Fruit fly (Drosophila melanogaster) whole organism, prepupa: Measurements from ENCODE around the gene CG33664.

Experiments used
- Blimp-1 ChIP-seq: fragments of 200-800 bp; sonication (Bioruptor generic); optimal IDR thresholded peaks from 3 replicates; lab custom pipeline; 2017; ENCODE audit warnings: missing biosample characterization, missing genetic modification characterization, mild to moderate bottlenecking, moderate library complexity, missing genetic modification reagents
- CG10631 ChIP-seq: fragments of 200-800 bp; sonication (Bioruptor generic); optimal IDR thresholded peaks from 2 replicates; lab custom pipeline; 2016; ENCODE audit warnings: missing biosample characterization, missing genetic modification characterization
- CG10669 ChIP-seq: fragments of 200-800 bp; sonication (Bioruptor generic); optimal IDR thresholded peaks from 3 replicates; lab custom pipeline; 2018; ENCODE audit warnings: missing biosample characterization, mild to moderate bottlenecking, missing genetic modification characterization, moderate library complexity
- CG11294 ChIP-seq: fragments of 200-800 bp; sonication (Bioruptor generic); IDR thresholded peaks from 2 replicates; pipeline ENCODE4 v1.3.6; 2022; ENCODE audit warnings: missing biosample characterization, missing genetic modification characterization
- CG11762 ChIP-seq: fragments of 200-800 bp; sonication (Bioruptor generic); optimal IDR thresholded peaks from 3 replicates; lab custom pipeline; 2016; ENCODE audit warnings: missing biosample characterization, missing genetic modification characterization; ENCODE audit not compliant: insufficient read depth
- CG11902 ChIP-seq: fragments of 200-800 bp; sonication (Bioruptor generic); optimal IDR thresholded peaks from 3 replicates; lab custom pipeline; 2016; ENCODE audit warnings: missing biosample characterization, missing genetic modification characterization
- CG15336 ChIP-seq: fragments of 200-800 bp; sonication (Bioruptor generic); IDR thresholded peaks from 2 replicates; pipeline ENCODE4 v1.3.6; 2022; ENCODE audit warnings: missing biosample characterization, missing genetic modification characterization
- CG16779 ChIP-seq: fragments of 200-800 bp; sonication (Bioruptor generic); optimal IDR thresholded peaks from 3 replicates; lab custom pipeline; 2017; ENCODE audit warnings: missing biosample characterization, mild to moderate bottlenecking, missing genetic modification characterization
- CG32006 ChIP-seq: fragments of 200-800 bp; sonication (Bioruptor generic); optimal IDR thresholded peaks from 3 replicates; lab custom pipeline; 2017; ENCODE audit warnings: missing biosample characterization, mild to moderate bottlenecking, missing genetic modification characterization
- CG34406 ChIP-seq: fragments of 200-800 bp; sonication (Bioruptor generic); optimal IDR thresholded peaks from 3 replicates; lab custom pipeline; 2016; ENCODE audit warnings: missing biosample characterization, missing genetic modification characterization
- CG3919 ChIP-seq: fragments of 200-800 bp; sonication (Bioruptor generic); optimal IDR thresholded peaks from 3 replicates; lab custom pipeline; 2016; ENCODE audit warnings: missing biosample characterization, missing genetic modification characterization
- CG4318 ChIP-seq: fragments of 200-800 bp; sonication (Bioruptor generic); optimal IDR thresholded peaks from 3 replicates; lab custom pipeline; 2017; ENCODE audit warnings: missing biosample characterization, mild to moderate bottlenecking, missing genetic modification characterization
- CG6276 ChIP-seq: fragments of 200-800 bp; sonication (Bioruptor generic); optimal IDR thresholded peaks from 2 replicates; lab custom pipeline; 2017; ENCODE audit warnings: missing biosample characterization, mild to moderate bottlenecking, missing genetic modification characterization
- CG6792 ChIP-seq: fragments of 200-800 bp; sonication (Bioruptor generic); optimal IDR thresholded peaks from 3 replicates; lab custom pipeline; 2016; ENCODE audit warnings: missing biosample characterization, missing genetic modification characterization
- CG6808 ChIP-seq: fragments of 200-800 bp; sonication (Bioruptor generic); optimal IDR thresholded peaks from 3 replicates; lab custom pipeline; 2017; ENCODE audit warnings: missing biosample characterization, missing genetic modification characterization, mild to moderate bottlenecking, moderate library complexity, missing genetic modification reagents
- CG6854 ChIP-seq: fragments of 200-800 bp; sonication (Bioruptor generic); optimal IDR thresholded peaks from 2 replicates; lab custom pipeline; 2017; ENCODE audit warnings: missing biosample characterization, mild to moderate bottlenecking, missing genetic modification characterization
- CG7368 ChIP-seq: fragments of 200-800 bp; sonication (Bioruptor generic); optimal IDR thresholded peaks from 3 replicates; lab custom pipeline; 2016; ENCODE audit warnings: missing biosample characterization, missing genetic modification characterization
- CG8119 ChIP-seq: fragments of 200-800 bp; sonication (Bioruptor generic); IDR thresholded peaks from 3 replicates; pipeline ENCODE4 v1.3.6; 2022; ENCODE audit warnings: missing biosample characterization, missing genetic modification characterization
- CG8319 ChIP-seq: fragments of 200-800 bp; sonication (Bioruptor generic); optimal IDR thresholded peaks from 3 replicates; lab custom pipeline; 2016; ENCODE audit warnings: missing biosample characterization, missing genetic modification characterization
- CG8632 ChIP-seq: fragments of 200-800 bp; sonication (Bioruptor generic); optimal IDR thresholded peaks from 3 replicates; lab custom pipeline; 2016; ENCODE audit warnings: missing biosample characterization, missing genetic modification characterization
- CG9139 ChIP-seq: fragments of 200-800 bp; sonication (Bioruptor generic); optimal IDR thresholded peaks from 3 replicates; lab custom pipeline; 2017; ENCODE audit warnings: missing biosample characterization, mild to moderate bottlenecking, missing genetic modification characterization
- Eip75B ChIP-seq: fragments of 200-800 bp; sonication (Bioruptor generic); optimal IDR thresholded peaks from 3 replicates; lab custom pipeline; 2016; ENCODE audit warnings: missing biosample characterization, missing genetic modification characterization
- Eip78C ChIP-seq: fragments of 200-800 bp; sonication (Bioruptor generic); peaks from one replicate; lab custom pipeline; 2016; ENCODE audit warnings: missing biosample characterization, missing genetic modification characterization
- Ets96B ChIP-seq: fragments of 200-800 bp; optimal IDR thresholded peaks from 2 replicates; lab custom pipeline; 2019; ENCODE audit warnings: missing biosample characterization, mild to moderate bottlenecking, missing genetic modification characterization, moderate library complexity
- Gug ChIP-seq: fragments of 200-800 bp; sonication (Bioruptor generic); IDR thresholded peaks from 2 replicates; pipeline ENCODE4 v1.3.6; 2022; ENCODE audit warnings: missing biosample characterization, missing genetic modification characterization
- Hr39 ChIP-seq: fragments of 200-800 bp; sonication (Bioruptor generic); optimal IDR thresholded peaks from 2 replicates; lab custom pipeline; 2016; ENCODE audit warnings: missing biosample characterization, missing genetic modification characterization
- Lpt ChIP-seq: fragments of 200-800 bp; sonication (Bioruptor generic); optimal IDR thresholded peaks from 3 replicates; lab custom pipeline; 2016; ENCODE audit warnings: missing biosample characterization, missing genetic modification characterization
- Met ChIP-seq: fragments of 200-800 bp; sonication (Bioruptor generic); optimal IDR thresholded peaks from 3 replicates; lab custom pipeline; 2016; ENCODE audit warnings: missing biosample characterization, missing genetic modification characterization
- OdsH ChIP-seq: fragments of 200-800 bp; sonication (Bioruptor generic); optimal IDR thresholded peaks from 3 replicates; lab custom pipeline; 2016; ENCODE audit warnings: missing biosample characterization, missing genetic modification characterization
- Smox ChIP-seq: fragments of 200-800 bp; sonication (Bioruptor generic); optimal IDR thresholded peaks from 3 replicates; lab custom pipeline; 2016; ENCODE audit warnings: missing biosample characterization, missing genetic modification characterization
- Sox102F ChIP-seq: fragments of 200-800 bp; sonication (Bioruptor generic); optimal IDR thresholded peaks from 2 replicates; lab custom pipeline; 2016; ENCODE audit warnings: missing biosample characterization, mild to moderate bottlenecking, missing genetic modification characterization
- Sox14 ChIP-seq: fragments of 200-800 bp; sonication (Bioruptor generic); optimal IDR thresholded peaks from 3 replicates; lab custom pipeline; 2016; ENCODE audit warnings: missing biosample characterization, missing genetic modification characterization
- achi ChIP-seq: fragments of 200-800 bp; sonication (Bioruptor generic); optimal IDR thresholded peaks from 3 replicates; lab custom pipeline; 2016; ENCODE audit warnings: missing biosample characterization, missing genetic modification characterization
- cyc ChIP-seq: fragments of 200-800 bp; sonication (Bioruptor generic); optimal IDR thresholded peaks from 3 replicates; lab custom pipeline; 2016; ENCODE audit warnings: missing biosample characterization, missing genetic modification characterization
- dac ChIP-seq: fragments of 200-800 bp; sonication (Bioruptor generic); optimal IDR thresholded peaks from 2 replicates; lab custom pipeline; 2017; ENCODE audit warnings: missing biosample characterization, mild to moderate bottlenecking, missing genetic modification characterization
- dsx ChIP-seq: fragments of 200-800 bp; optimal IDR thresholded peaks from 3 replicates; lab custom pipeline; 2019; ENCODE audit warnings: missing biosample characterization, mild to moderate bottlenecking, missing genetic modification characterization, moderate library complexity; ENCODE audit not compliant: poor library complexity, severe bottlenecking
- esn ChIP-seq: fragments of 200-800 bp; sonication (Bioruptor generic); optimal IDR thresholded peaks from 2 replicates; lab custom pipeline; 2016; ENCODE audit warnings: missing biosample characterization, mild to moderate bottlenecking, missing genetic modification characterization, moderate library complexity
- fd85E ChIP-seq: fragments of 200-800 bp; sonication (Bioruptor generic); optimal IDR thresholded peaks from 3 replicates; lab custom pipeline; 2016; ENCODE audit warnings: missing biosample characterization, missing genetic modification characterization
- fkh ChIP-seq: fragments of 200-800 bp; sonication (Bioruptor generic); optimal IDR thresholded peaks from 3 replicates; lab custom pipeline; 2017; ENCODE audit warnings: missing biosample characterization, mild to moderate bottlenecking, missing genetic modification characterization, moderate library complexity
- lz ChIP-seq: fragments of 200-800 bp; sonication (Bioruptor generic); optimal IDR thresholded peaks from 3 replicates; lab custom pipeline; 2016; ENCODE audit warnings: missing biosample characterization, missing genetic modification characterization
- pdm3 ChIP-seq: fragments of 200-800 bp; sonication (Bioruptor generic); optimal IDR thresholded peaks from 3 replicates; lab custom pipeline; 2016; ENCODE audit warnings: missing biosample characterization, missing genetic modification characterization
- ss ChIP-seq, 2 experiments: fragments of 200-800 bp; sonication (Bioruptor generic); optimal IDR thresholded peaks; 2 replicates in 1 of 2; 3 replicates in 1 of 2; lab custom pipeline; 2017 to 2018; ENCODE audit warnings: mild to moderate bottlenecking in 2 of 2, missing biosample characterization in 2 of 2, missing genetic modification characterization in 2 of 2, moderate library complexity in 1 of 2
- svp ChIP-seq: fragments of 200-800 bp; sonication (Bioruptor generic); peaks from one replicate; lab custom pipeline; 2016; ENCODE audit warnings: missing biosample characterization, missing genetic modification characterization
- topi ChIP-seq: fragments of 200-800 bp; sonication (Bioruptor generic); optimal IDR thresholded peaks from 3 replicates; lab custom pipeline; 2016; ENCODE audit warnings: missing biosample characterization, missing genetic modification characterization
- vri ChIP-seq: fragments of 200-800 bp; sonication (Bioruptor generic); optimal IDR thresholded peaks from 3 replicates; lab custom pipeline; 2016; ENCODE audit warnings: missing biosample characterization, mild to moderate bottlenecking, missing genetic modification characterization

Gene CG33664

DNA sequence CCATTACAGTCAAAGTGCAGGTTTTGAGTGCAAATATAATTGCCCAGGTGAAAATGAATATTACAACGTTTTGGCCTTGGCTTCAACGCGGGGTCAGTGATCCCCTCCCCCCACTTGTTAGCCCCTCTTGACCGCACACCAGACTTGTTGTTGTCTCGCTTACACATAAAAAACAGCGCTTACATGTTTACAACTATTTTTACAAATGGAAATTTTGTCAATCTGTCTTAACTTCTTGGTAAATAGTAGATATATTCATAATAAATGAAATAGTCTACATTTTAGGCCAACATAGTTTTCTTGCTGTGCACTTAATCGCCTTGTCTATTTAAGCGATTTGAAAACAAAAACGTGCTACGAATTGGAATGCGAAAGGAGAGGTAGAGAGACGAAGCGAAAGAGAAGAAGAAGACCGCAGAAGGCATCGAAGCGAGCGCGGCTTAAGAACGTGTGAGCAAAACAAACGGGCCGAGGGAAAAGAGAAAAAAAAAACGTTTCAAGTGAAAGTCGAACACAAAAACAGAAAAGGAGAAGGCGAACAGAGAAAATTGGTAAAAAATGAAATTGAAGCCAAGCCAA lies 44.0 kb upstream of the CG33664 start (continued):
- peak; percentile 82 for TF ChIP-seq CG10669 (GFP tag; lab: Kevin White, UChicago)
- peak; percentile 2 for TF ChIP-seq topi (GFP tag; lab: Kevin White, UChicago)
- no peak for TF ChIP-seq CG6854 (GFP tag; lab: Kevin White, UChicago)
- TF ChIP-seq ss (GFP tag; optimal IDR thresholded peaks at IDR 0.05; lab: Kevin White, UChicago) = peak; percentile 26 to 53
- TF ChIP-seq lz (GFP tag; lab: Kevin White, UChicago) = no peak
- no peak for TF ChIP-seq fkh (GFP tag; lab: Kevin White, UChicago)
- TF ChIP-seq Lpt = peak; percentile 63
- peak; percentile 3 for TF ChIP-seq CG6276 (GFP tag; lab: Kevin White, UChicago)
- peak; percentile 81 for TF ChIP-seq Blimp-1 (GFP tag; lab: Kevin White, UChicago)
- no peak for TF ChIP-seq esn (GFP tag; lab: Kevin White, UChicago)
- no peak for TF ChIP-seq CG8319 (GFP tag; lab: Kevin White, UChicago)
- no peak for TF ChIP-seq Smox (GFP tag; lab: Kevin White, UChicago)
- no peak for TF ChIP-seq CG16779 (tag; lab: Kevin White, UChicago)
- peak; percentile 52 for TF ChIP-seq Eip75B (GFP tag; lab: Kevin White, UChicago)
- peak; percentile 39 for TF ChIP-seq achi (GFP tag; lab: Kevin White, UChicago)
- TF ChIP-seq CG34406 (GFP tag; lab: Kevin White, UChicago) = peak; percentile 8
- TF ChIP-seq CG11762 = peak; percentile 12
- TF ChIP-seq CG7368 (GFP tag; lab: Kevin White, UChicago) = peak; percentile 49
- TF ChIP-seq CG11294 (GFP tag; lab: Robert Waterston, UW) = peak; percentile 70; the same call in 1 of the 2 replicates
- peak; percentile 87 for TF ChIP-seq Eip78C (GFP tag; lab: Kevin White, UChicago)
- peak; percentile 73 for TF ChIP-seq Gug (GFP tag; lab: Robert Waterston, UW)
- no peak for TF ChIP-seq Sox102F (GFP tag; lab: Kevin White, UChicago)

DNA sequence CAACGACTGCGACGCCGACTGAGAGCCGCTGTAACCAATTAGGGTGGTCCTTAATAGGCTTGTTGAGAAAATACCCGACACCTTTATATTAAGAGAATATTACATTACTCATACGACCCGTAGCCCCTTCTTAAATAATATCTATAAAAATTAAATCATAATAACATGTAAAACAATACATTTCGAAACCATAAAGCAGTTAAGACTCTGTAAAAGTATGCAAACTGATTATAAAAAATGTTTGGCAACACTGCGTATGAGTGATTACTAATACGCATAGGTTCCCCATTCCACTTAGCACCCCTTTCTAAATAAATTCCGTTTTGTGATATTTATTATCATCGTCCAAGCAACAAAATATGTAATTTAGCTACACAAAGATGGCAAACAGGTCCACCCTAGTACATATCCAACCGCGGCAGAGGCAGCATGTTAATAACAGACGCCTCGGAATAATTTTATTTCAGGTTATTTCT lies 43.4 kb upstream of the CG33664 start:
- TF ChIP-seq achi (GFP tag; lab: Kevin White, UChicago) (peak; percentile 89), dsx (GFP tag; lab: Kevin White, UChicago) (peak; percentile 79), topi (GFP tag; lab: Kevin White, UChicago) (peak; percentile 86), CG10631 (GFP tag; lab: Kevin White, UChicago) (peak; percentile 83), CG9139 (GFP tag; lab: Kevin White, UChicago) (peak; percentile 66), CG8119 (GFP tag; lab: Robert Waterston, UW) (peak; percentile 87), pdm3 (GFP tag; lab: Kevin White, UChicago) (peak; percentile 88), CG15336 (peak; percentile 86), Eip75B (GFP tag; lab: Kevin White, UChicago) (peak; percentile 78), Eip78C (GFP tag; lab: Kevin White, UChicago) (peak; percentile 96), CG6792 (peak; percentile 81), CG6808 (GFP tag; lab: Kevin White, UChicago) (peak; percentile 93), dac (peak; percentile 89), CG8319 (GFP tag; lab: Kevin White, UChicago) (peak; percentile 68), CG32006 (peak; percentile 95), CG10669 (GFP tag; lab: Kevin White, UChicago) (peak; percentile 84), Ets96B (tag; lab: Kevin White, UChicago) (peak; percentile 82), CG6854 (GFP tag; lab: Kevin White, UChicago) (peak; percentile 82), cyc (GFP tag; lab: Kevin White, UChicago) (peak; percentile 76), Lpt (peak; percentile 65), CG3919 (GFP tag; lab: Kevin White, UChicago) (peak; percentile 85), CG8632 (GFP tag; lab: Kevin White, UChicago) (peak; percentile 87), CG11902 (GFP tag; lab: Kevin White, UChicago) (peak; percentile 66), vri (GFP tag; lab: Kevin White, UChicago) (peak; percentile 51), Sox14 (GFP tag; lab: Kevin White, UChicago) (peak; percentile 81), svp (GFP tag; lab: Kevin White, UChicago) (peak; percentile 92), Hr39 (GFP tag; lab: Kevin White, UChicago) (peak; percentile 73), CG11762 (peak; percentile 74), fkh (GFP tag; lab: Kevin White, UChicago) (peak; percentile 50), CG6276 (GFP tag; lab: Kevin White, UChicago) (peak; percentile 93), CG4318 (GFP tag; lab: Kevin White, UChicago) (peak; percentile 90), CG7368 (GFP tag; lab: Kevin White, UChicago) (peak; percentile 73), Met (peak; percentile 89), Sox102F (GFP tag; lab: Kevin White, UChicago) (peak; percentile 85), OdsH (peak; percentile 87), esn (GFP tag; lab: Kevin White, UChicago) (peak; percentile 91), Blimp-1 (GFP tag; lab: Kevin White, UChicago) (peak; percentile 56), fd85E (GFP tag; lab: Kevin White, UChicago) (peak; percentile 53)
